Fruit fly (Drosophila melanogaster): ENCODE data around the gene ChLD3.

- TF ChIP-seq Gug (GFP tag; IDR thresholded peaks at IDR 0.05) (no peak), Hr39 (GFP tag; optimal IDR thresholded peaks at IDR 0.05) (no peak), CG6854 (GFP tag; optimal IDR thresholded peaks at IDR 0.05) (no peak), Lpt (GFP tag; optimal IDR thresholded peaks at IDR 0.05) (no peak), Ets21C (GFP tag; optimal IDR thresholded peaks at IDR 0.05) (no peak)
Observed at dm6 chr2L:16716771-16717170, 21.9 kb upstream of the ChLD3 start.
